Worm (Caenorhabditis elegans): ENCODE measurements around the gene tdp-1.

Gene tdp-1

ce11 chrII:9000331-9000730 lies 2.7 kb downstream of the tdp-1 start, which contains the start of gene F44G4.5:
TSS of gene F44G4.5 (minus strand) at chrII:9000431.
- TF ChIP-seq irx-1 (tag; optimal IDR thresholded peaks at IDR 0.05): no peak
- TF ChIP-seq vab-15 (tag; optimal IDR thresholded peaks at IDR 0.05): no peak

- no peak for TF ChIP-seq efl-1 (optimal IDR thresholded peaks at IDR 0.05)
- TF ChIP-seq efl-1 (GFP tag; optimal IDR thresholded peaks at IDR 0.05 in 1 of 2): peak in 1 of 2 experiments; percentile 28
- no peak for TF ChIP-seq lin-14 (GFP tag; optimal IDR thresholded peaks at IDR 0.05)
Observed at ce11 chrII:9001743-9002222, 4.2 kb downstream of the tdp-1 start, which contains the start of gene F44G4.6. TSS of gene F44G4.6 (minus strand) at chrII:9001793.

DNA sequence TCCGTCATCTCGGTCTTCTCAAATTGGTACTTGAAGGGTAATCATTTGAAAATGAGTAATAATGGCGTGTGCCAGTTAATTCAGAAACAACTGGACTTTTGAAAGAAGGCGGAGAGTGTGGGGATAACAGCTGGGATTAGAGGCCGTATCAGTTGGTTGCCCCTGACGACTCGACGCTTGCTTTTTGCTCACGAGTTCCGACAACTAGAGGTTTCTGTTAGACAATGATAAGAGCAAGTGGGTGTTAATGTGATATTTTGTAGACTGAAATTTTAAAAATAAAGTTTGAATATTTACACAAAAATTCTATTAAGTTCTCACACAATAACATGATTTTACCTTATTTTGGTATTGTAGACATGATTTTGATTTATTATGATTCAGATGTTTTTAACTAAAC lies 7.4 kb downstream of the tdp-1 start, which contains the start of gene F44G4.7:
Gene F44G4.7, minus strand, starts transcription at position 101 of the 400 bp plus-strand sequence.
- TF ChIP-seq nhr-20 (tag; optimal IDR thresholded peaks at IDR 0.05) (no peak), fkh-8 (tag; optimal IDR thresholded peaks at IDR 0.05) (peak; percentile 7)

ce11 chrII:9007741-9008140 lies 10.1 kb downstream of the tdp-1 start:
- TF ChIP-seq lin-13 (GFP tag; optimal IDR thresholded peaks at IDR 0.05) (no peak), nhr-90 (tag; optimal IDR thresholded peaks at IDR 0.05; ENCODE audit: poor library complexity) (no peak), ceh-63 (GFP tag; optimal IDR thresholded peaks at IDR 0.05) (no peak), skn-1 (tag; optimal IDR thresholded peaks at IDR 0.05) (no peak), nhr-28 (tag; optimal IDR thresholded peaks at IDR 0.05) (no peak), snpc-4 (tag; optimal IDR thresholded peaks at IDR 0.05) (no peak)

ce11 chrII:9009976-9010702 lies 12.5 kb downstream of the tdp-1 start:
- no peak for TF ChIP-seq ets-5 (GFP tag; IDR thresholded peaks at IDR 0.05)
- TF ChIP-seq sup-37 (GFP tag; optimal IDR thresholded peaks at IDR 0.05): no peak
- no peak for TF ChIP-seq ceh-63 (GFP tag; optimal IDR thresholded peaks at IDR 0.05)
- no peak for TF ChIP-seq isw-1 (GFP tag; IDR thresholded peaks at IDR 0.05)
- no peak for TF ChIP-seq nhr-11 (tag; optimal IDR thresholded peaks at IDR 0.05)
- peak; percentile 67 for TF ChIP-seq pax-3 (tag; optimal IDR thresholded peaks at IDR 0.05)
- no peak for TF ChIP-seq mef-2 (tag; optimal IDR thresholded peaks at IDR 0.05)
- no peak for TF ChIP-seq egl-27 (tag; optimal IDR thresholded peaks at IDR 0.05)
- TF ChIP-seq swsn-7 (tag; optimal IDR thresholded peaks at IDR 0.05): no peak
- no peak for TF ChIP-seq nhr-76 (tag; optimal IDR thresholded peaks at IDR 0.05)
- no peak for TF ChIP-seq ztf-4 (tag; optimal IDR thresholded peaks at IDR 0.05)
- TF ChIP-seq mep-1 (tag; optimal IDR thresholded peaks at IDR 0.05): no peak
- TF ChIP-seq dsc-1 (tag; optimal IDR thresholded peaks at IDR 0.05): peak; percentile 55
- no peak for TF ChIP-seq fos-1 (tag; optimal IDR thresholded peaks at IDR 0.05)
- TF ChIP-seq efl-1 (optimal IDR thresholded peaks at IDR 0.05): no peak
- peak in 1 of 2 experiments; percentile 59 for TF ChIP-seq efl-1 (GFP tag; optimal IDR thresholded peaks at IDR 0.05 in 1 of 2)
- no peak for TF ChIP-seq nhr-77 (tag; optimal IDR thresholded peaks at IDR 0.05)
- peak; percentile 35 for TF ChIP-seq sox-4 (tag; optimal IDR thresholded peaks at IDR 0.05)
- peak; percentile 57 for TF ChIP-seq nhr-47 (tag; optimal IDR thresholded peaks at IDR 0.05)
- no peak for TF ChIP-seq snu-23 (GFP tag; optimal IDR thresholded peaks at IDR 0.05)
- no peak for TF ChIP-seq sptf-1 (tag; optimal IDR thresholded peaks at IDR 0.05)
- no peak for TF ChIP-seq lin-15B (tag; optimal IDR thresholded peaks at IDR 0.05)
- TF ChIP-seq unc-62 (GFP tag; optimal IDR thresholded peaks at IDR 0.05): no peak
- TF ChIP-seq tlp-1 (tag; optimal IDR thresholded peaks at IDR 0.05): peak; percentile 52
- TF ChIP-seq rnt-1 (tag; optimal IDR thresholded peaks at IDR 0.05): no peak
- no peak for TF ChIP-seq nhr-19 (GFP tag; conservative IDR thresholded peaks at IDR 0.05)
- no peak for TF ChIP-seq nhr-84 (tag; optimal IDR thresholded peaks at IDR 0.05)
- no peak for TF ChIP-seq zag-1 (tag; optimal IDR thresholded peaks at IDR 0.05)
- TF ChIP-seq irx-1 (tag; optimal IDR thresholded peaks at IDR 0.05): no peak
- TF ChIP-seq hpl-2 (GFP tag; optimal IDR thresholded peaks at IDR 0.05): no peak
- TF ChIP-seq ztf-11 (tag; optimal IDR thresholded peaks at IDR 0.05): no peak
- no peak for TF ChIP-seq hlh-4 (tag; optimal IDR thresholded peaks at IDR 0.05)
- no peak for TF ChIP-seq C16A3.4 (tag; optimal IDR thresholded peaks at IDR 0.05)
- no peak for TF ChIP-seq F16B12.6 (tag; optimal IDR thresholded peaks at IDR 0.05)
- peak; percentile 88 for TF ChIP-seq elt-2 (tag; optimal IDR thresholded peaks at IDR 0.05)
- TF ChIP-seq pqm-1 (tag; optimal IDR thresholded peaks at IDR 0.05): peak; percentile 76
- TF ChIP-seq vab-15 (tag; optimal IDR thresholded peaks at IDR 0.05): no peak

All from whole organism, L1 larva.